Fruit fly (Drosophila melanogaster): ENCODE measurements around the gene CG13461.
A peak's percentile ranks its signal among the peaks of the same experiment; 100 is the strongest.

CG13461 gene

dm6 chr3L:15005085-15005484, 47.2 kb downstream of the CG13461 start:
- TF ChIP-seq CG12605 (GFP tag; IDR thresholded peaks at IDR 0.05) (peak; percentile 79), fd96Ca (GFP tag; IDR thresholded peaks at IDR 0.05) (peak; percentile 62; the same call in 2 of the 3 replicates), CG10348 (GFP tag; IDR thresholded peaks at IDR 0.05) (no peak), CG34367 (tag; optimal IDR thresholded peaks at IDR 0.05) (peak; percentile 45), CG17806 (tag; optimal IDR thresholded peaks at IDR 0.05) (peak; percentile 58), CG8301 (tag; optimal IDR thresholded peaks at IDR 0.05) (peak; percentile 54), CG15710 (tag; optimal IDR thresholded peaks at IDR 0.05) (peak; percentile 37), D1 (tag; optimal IDR thresholded peaks at IDR 0.05) (no peak), gl (tag; optimal IDR thresholded peaks at IDR 0.05) (no peak), CG8159 (tag; optimal IDR thresholded peaks at IDR 0.05) (peak; percentile 61), Ets98B (GFP tag; IDR thresholded peaks at IDR 0.05) (peak; percentile 79), EcR (GFP tag; optimal IDR thresholded peaks at IDR 0.05) (no peak), CG4496 (GFP tag; IDR thresholded peaks at IDR 0.05) (peak; percentile 77; the same call in 2 of the 3 replicates), CG32121 (GFP tag; IDR thresholded peaks at IDR 0.05) (peak; percentile 69), rn (GFP tag; IDR thresholded peaks at IDR 0.05) (0 out of 2 replicates have a peak, but pooled peaks have one; percentile 40), Pif1B (GFP tag; optimal IDR thresholded peaks at IDR 0.05) (no peak), CG9948 (tag; optimal IDR thresholded peaks at IDR 0.05) (peak; percentile 61), CG14655 (GFP tag; optimal IDR thresholded peaks at IDR 0.05) (no peak), CG13204 (GFP tag; optimal IDR thresholded peaks at IDR 0.05) (no peak), Snoo (tag; optimal IDR thresholded peaks at IDR 0.05) (no peak), Pif1A (GFP tag; optimal IDR thresholded peaks at IDR 0.05) (peak; percentile 41)

Data from whole organism, pupa.